Fruit fly (Drosophila melanogaster): ENCODE results near the gene Hsp67Bc.

Hsp67Bc gene

DNA sequence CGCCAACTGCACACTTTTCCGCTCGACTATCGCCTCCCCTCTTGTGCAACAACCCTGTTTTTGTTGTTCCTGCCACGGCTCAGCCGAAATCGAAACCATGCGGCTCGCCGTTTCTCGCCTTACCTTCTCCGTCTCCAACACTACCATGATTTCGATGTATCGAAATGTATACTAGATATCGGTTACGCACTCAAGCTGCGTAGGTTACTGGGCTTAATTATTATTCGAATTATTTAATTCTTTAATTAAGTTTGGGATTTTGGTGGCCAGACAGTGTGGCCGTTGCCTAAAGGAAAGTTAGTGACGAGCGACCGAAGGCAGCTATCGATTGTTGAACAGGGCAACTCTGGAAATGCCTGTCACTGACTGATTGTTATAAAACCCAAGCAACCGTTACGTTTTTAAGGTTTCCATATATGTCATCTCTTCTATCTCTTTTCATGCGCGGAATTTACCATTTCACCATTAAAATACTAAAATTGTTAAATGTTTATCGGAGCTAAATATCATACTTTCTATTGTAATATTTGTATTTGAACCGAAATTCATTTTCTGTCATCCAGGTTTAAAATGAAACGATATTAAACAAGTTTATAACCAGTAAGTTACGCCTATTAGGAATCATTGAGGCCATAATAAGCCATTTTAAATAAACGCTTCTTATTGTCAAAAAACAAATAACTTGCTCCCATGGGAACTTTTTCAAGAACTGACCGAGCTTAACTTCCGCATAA, 30.0 kb upstream of the Hsp67Bc start, which contains the start of gene eIF4E1 (continued):
- TF ChIP-seq Aef1 (GFP tag; IDR thresholded peaks at IDR 0.05) (no peak), CG3163 (GFP tag; optimal IDR thresholded peaks at IDR 0.05) (no peak), CG6854 (GFP tag; optimal IDR thresholded peaks at IDR 0.05) (no peak), D19B (GFP tag; optimal IDR thresholded peaks at IDR 0.05) (no peak), NC2β (GFP tag; optimal IDR thresholded peaks at IDR 0.05) (peak; percentile 7), Drgx (GFP tag; IDR thresholded peaks at IDR 0.05) (no peak), gt (GFP tag; IDR thresholded peaks at IDR 0.05) (no peak), CG18262 (tag; optimal IDR thresholded peaks at IDR 0.05) (peak; percentile 0), CG6654 (GFP tag; optimal IDR thresholded peaks at IDR 0.05) (no peak), row (GFP tag; IDR thresholded peaks at IDR 0.05) (peak; percentile 50), CG6813 (GFP tag; optimal IDR thresholded peaks at IDR 0.05) (no peak), Sry-β (GFP tag; optimal IDR thresholded peaks at IDR 0.05) (no peak), sd (tag; optimal IDR thresholded peaks at IDR 0.05) (peak; percentile 21), CG14014 (GFP tag; IDR thresholded peaks at IDR 0.05) (no peak), CG12942 (GFP tag; optimal IDR thresholded peaks at IDR 0.05) (no peak), BEAF-32 (GFP tag; optimal IDR thresholded peaks at IDR 0.05) (peak; percentile 90), Hr3 (GFP tag; optimal IDR thresholded peaks at IDR 0.05) (no peak), gro (GFP tag; optimal IDR thresholded peaks at IDR 0.05) (peak; percentile 32), corto (GFP tag; optimal IDR thresholded peaks at IDR 0.05) (no peak), caup (GFP tag; optimal IDR thresholded peaks at IDR 0.05; ENCODE audit: severe bottlenecking) (no peak), NfI (GFP tag; optimal IDR thresholded peaks at IDR 0.05) (peak; percentile 27), CG34376 (GFP tag; optimal IDR thresholded peaks at IDR 0.05) (no peak), kah (GFP tag; optimal IDR thresholded peaks at IDR 0.05) (no peak), CG8359 (GFP tag; optimal IDR thresholded peaks at IDR 0.05; ENCODE audit: borderline replicate concordance) (no peak), CG7745 (tag; optimal IDR thresholded peaks at IDR 0.05) (peak; percentile 57), Gsc (GFP tag; IDR thresholded peaks at IDR 0.05) (no peak), Usf (GFP tag; optimal IDR thresholded peaks at IDR 0.05) (no peak), sqz (GFP tag; optimal IDR thresholded peaks at IDR 0.05) (no peak), HLH4C (GFP tag; IDR thresholded peaks at IDR 0.05; ENCODE audit: partially characterized antibody) (peak; percentile 57; the same call in 2 of the 3 replicates), Hr78 (GFP tag; optimal IDR thresholded peaks at IDR 0.05) (no peak), Hey (tag; optimal IDR thresholded peaks at IDR 0.05) (no peak), CG17359 (tag; optimal IDR thresholded peaks at IDR 0.05) (no peak), crol (GFP tag; IDR thresholded peaks at IDR 0.05) (no peak), croc (GFP tag; conservative IDR thresholded peaks at IDR 0.05) (no peak), mirr (GFP tag; optimal IDR thresholded peaks at IDR 0.05) (no peak), cas (GFP tag; IDR thresholded peaks at IDR 0.05) (no peak), CG8281 (tag; optimal IDR thresholded peaks at IDR 0.05) (no peak), CG18011 (GFP tag; optimal IDR thresholded peaks at IDR 0.05) (peak; percentile 97), fd64A (GFP tag; optimal IDR thresholded peaks at IDR 0.05) (no peak), h (optimal IDR thresholded peaks at IDR 0.05) (no peak), Xbp1 (GFP tag; optimal IDR thresholded peaks at IDR 0.05) (peak; percentile 46), CTCF (GFP tag; optimal IDR thresholded peaks at IDR 0.05) (no peak), Lhr (GFP tag; optimal IDR thresholded peaks at IDR 0.05) (peak; percentile 79), CG17328 (GFP tag; IDR thresholded peaks at IDR 0.05) (no peak), NK7.1 (GFP tag; optimal IDR thresholded peaks at IDR 0.05) (no peak), CrebB (tag; optimal IDR thresholded peaks at IDR 0.05) (no peak), CG11085 (GFP tag; IDR thresholded peaks at IDR 0.05) (no peak), ato (GFP tag; IDR thresholded peaks at IDR 0.05; ENCODE audit: partially characterized antibody) (peak; percentile 62), CG7928 (GFP tag; optimal IDR thresholded peaks at IDR 0.05) (no peak), CG4617 (GFP tag; optimal IDR thresholded peaks at IDR 0.05; ENCODE audit: borderline replicate concordance) (peak; percentile 88)

All from whole organism, embryonic.